Worm (Caenorhabditis elegans): ENCODE measurements around the gene Y54G11A.2.

The Y54G11A.2 gene

ce11 chrII:14256779-14257178, 4.6 kb downstream of the Y54G11A.2 start, which contains the start of gene Y54G11A.19:
Gene Y54G11A.19, minus strand, starts transcription at chrII:14256879.
- TF ChIP-seq ces-1 (GFP tag; optimal IDR thresholded peaks at IDR 0.05) (no peak), unc-98 (GFP tag; IDR thresholded peaks at IDR 0.05) (no peak), nhr-76 (tag; optimal IDR thresholded peaks at IDR 0.05) (no peak), ceh-82 (tag; optimal IDR thresholded peaks at IDR 0.05) (no peak), xbp-1 (tag; optimal IDR thresholded peaks at IDR 0.05) (no peak), efl-1 (optimal IDR thresholded peaks at IDR 0.05) (no peak), efl-1 (GFP tag; optimal IDR thresholded peaks at IDR 0.05 in 1 of 2) (no peak), efl-3 (GFP tag; optimal IDR thresholded peaks at IDR 0.05) (no peak), lin-14 (GFP tag; optimal IDR thresholded peaks at IDR 0.05) (no peak), mdl-1 (tag; optimal IDR thresholded peaks at IDR 0.05) (no peak), ztf-11 (tag; optimal IDR thresholded peaks at IDR 0.05) (no peak), aly-2 (tag; optimal IDR thresholded peaks at IDR 0.05) (no peak), fkh-10 (GFP tag; optimal IDR thresholded peaks at IDR 0.05) (no peak), ama-1 (optimal IDR thresholded peaks at IDR 0.05) (no peak), C16A3.4 (tag; optimal IDR thresholded peaks at IDR 0.05) (no peak), mep-1 (tag; optimal IDR thresholded peaks at IDR 0.05) (no peak)

ce11 chrII:14257943-14258342, 5.8 kb downstream of the Y54G11A.2 start:
- TF ChIP-seq ztf-4 (tag; optimal IDR thresholded peaks at IDR 0.05), result no peak
- no peak for TF ChIP-seq rnt-1 (tag; optimal IDR thresholded peaks at IDR 0.05)
- no peak for TF ChIP-seq blmp-1 (tag; optimal IDR thresholded peaks at IDR 0.05)
- TF ChIP-seq sox-4 (tag; optimal IDR thresholded peaks at IDR 0.05), result no peak
- no peak for TF ChIP-seq ama-1 (optimal IDR thresholded peaks at IDR 0.05)
- no peak for TF ChIP-seq mab-9 (GFP tag; IDR thresholded peaks at IDR 0.05)
- TF ChIP-seq nhr-11 (tag; optimal IDR thresholded peaks at IDR 0.05), result no peak

DNA sequence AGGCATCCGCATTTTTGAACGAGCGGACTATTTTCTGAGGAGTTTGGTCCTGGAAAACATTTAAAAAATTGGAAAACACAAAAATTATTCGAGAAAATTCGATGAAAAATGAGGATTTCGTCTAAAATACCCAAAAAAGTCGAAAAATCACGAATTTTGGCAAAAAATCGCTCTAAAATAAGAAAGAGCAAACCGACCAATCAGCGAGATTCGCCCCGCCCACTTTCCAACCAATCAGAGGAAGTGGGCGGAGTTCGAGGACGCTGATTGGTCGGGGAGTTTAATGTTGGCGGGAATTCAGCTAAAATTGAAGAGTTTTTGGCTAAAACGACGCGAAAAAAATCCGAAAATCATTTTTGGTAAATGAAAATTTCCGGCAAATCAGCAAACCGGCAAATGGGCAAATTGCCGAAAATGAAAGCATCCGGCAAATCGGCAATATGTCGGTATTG, 17.0 kb downstream of the Y54G11A.2 start, which contains the start of gene Y54G11A.1:
Y54G11A.1 (minus strand) TSS at position 51 of the 452 bp plus-strand sequence.
- TF ChIP-seq grh-1 (GFP tag; IDR thresholded peaks at IDR 0.05) (no peak), elt-2 (tag; optimal IDR thresholded peaks at IDR 0.05) (no peak), ztf-4 (tag; optimal IDR thresholded peaks at IDR 0.05) (no peak), unc-130 (tag; optimal IDR thresholded peaks at IDR 0.05) (no peak)

ce11 chrII:14269839-14270238, 17.7 kb downstream of the Y54G11A.2 start:
- TF ChIP-seq zip-4 (GFP tag; optimal IDR thresholded peaks at IDR 0.05), result no peak
- no peak for TF ChIP-seq irx-1 (tag; optimal IDR thresholded peaks at IDR 0.05)
- TF ChIP-seq grh-1 (GFP tag; IDR thresholded peaks at IDR 0.05), result no peak
- TF ChIP-seq unc-62 (GFP tag; optimal IDR thresholded peaks at IDR 0.05), result no peak
- no peak for TF ChIP-seq fkh-10 (GFP tag; optimal IDR thresholded peaks at IDR 0.05)
- no peak for TF ChIP-seq vab-15 (tag; optimal IDR thresholded peaks at IDR 0.05)
- no peak for TF ChIP-seq nhr-20 (tag; optimal IDR thresholded peaks at IDR 0.05)
- no peak for TF ChIP-seq xbp-1 (tag; optimal IDR thresholded peaks at IDR 0.05)
- no peak for TF ChIP-seq nhr-28 (tag; optimal IDR thresholded peaks at IDR 0.05)
- no peak for TF ChIP-seq tbx-2 (tag; optimal IDR thresholded peaks at IDR 0.05)
- no peak for TF ChIP-seq nhr-47 (tag; optimal IDR thresholded peaks at IDR 0.05)
- TF ChIP-seq nhr-76 (tag; optimal IDR thresholded peaks at IDR 0.05), result no peak
- no peak for TF ChIP-seq swsn-7 (tag; optimal IDR thresholded peaks at IDR 0.05)
- TF ChIP-seq nhr-90 (tag; optimal IDR thresholded peaks at IDR 0.05; ENCODE audit: poor library complexity), result no peak
- no peak for TF ChIP-seq aha-1 (tag; optimal IDR thresholded peaks at IDR 0.05)
- no peak for TF ChIP-seq ets-5 (GFP tag; IDR thresholded peaks at IDR 0.05)
- no peak for TF ChIP-seq C34B4.2 (tag; optimal IDR thresholded peaks at IDR 0.05)
- TF ChIP-seq unc-86 (tag; optimal IDR thresholded peaks at IDR 0.05), result no peak
- no peak for TF ChIP-seq lsy-2 (tag; optimal IDR thresholded peaks at IDR 0.05)
- TF ChIP-seq mef-2 (tag; optimal IDR thresholded peaks at IDR 0.05), result no peak
